Worm (Caenorhabditis elegans) whole organism, young adult: ENCODE results near the gene K03A11.4.

Source experiments
- B0035.1 ChIP-seq: sonication (generic microtip); optimal IDR thresholded peaks from 2 replicates; lab custom pipeline; 2016; ENCODE audit warnings: missing genetic modification characterization, mild to moderate bottlenecking, missing compliant biosample characterization, missing genotype, missing genetic modification reagents
- B0261.1 ChIP-seq: sonication (generic microtip); optimal IDR thresholded peaks from 2 replicates; lab custom pipeline; 2016; ENCODE audit warnings: mild to moderate bottlenecking, missing genetic modification characterization, moderate library complexity, missing compliant biosample characterization
- F22D6.2 ChIP-seq: sonication (generic microtip); optimal IDR thresholded peaks from 2 replicates; lab custom pipeline; 2016; ENCODE audit warnings: mild to moderate bottlenecking, missing genetic modification characterization, missing compliant biosample characterization
- F39B2.1 ChIP-seq: fragments of 200-800 bp; sonication (Bioruptor generic); IDR thresholded peaks from 2 replicates; pipeline ENCODE4 v1.3.6; 2022; ENCODE audit warnings: missing genetic modification reagents, missing genetic modification characterization, missing compliant biosample characterization
- F49E8.2 ChIP-seq: sonication (generic microtip); optimal IDR thresholded peaks from 3 replicates; lab custom pipeline; 2017; ENCODE audit warnings: missing genetic modification characterization, mild to moderate bottlenecking, missing compliant biosample characterization, antibody characterized with exemption, moderate library complexity; ENCODE audit not compliant: insufficient read depth
- F57C9.4 ChIP-seq: sonication (generic microtip); optimal IDR thresholded peaks from 2 replicates; lab custom pipeline; 2017; ENCODE audit warnings: mild to moderate bottlenecking, missing genetic modification characterization, missing compliant biosample characterization
- attf-5 ChIP-seq: fragments of 200-800 bp; sonication (Bioruptor generic); optimal IDR thresholded peaks from 2 replicates; lab custom pipeline; 2018; ENCODE audit warnings: mild to moderate bottlenecking, missing genetic modification characterization, missing compliant biosample characterization
- attf-6 ChIP-seq: fragments of 200-800 bp; sonication (Bioruptor generic); IDR thresholded peaks from 2 replicates; pipeline ENCODE4 v1.3.6; 2022; ENCODE audit warnings: missing genetic modification reagents, missing genetic modification characterization, missing compliant biosample characterization
- bed-1 ChIP-seq: fragments of 200-800 bp; sonication (Bioruptor generic); IDR thresholded peaks from 2 replicates; pipeline ENCODE4 v1.3.6; 2022; ENCODE audit warnings: missing genetic modification reagents, missing genetic modification characterization, missing compliant biosample characterization
- cebp-1 ChIP-seq, 2 experiments: fragments of 200-800 bp in 1 of 2; sonication (Bioruptor generic) in 1 of 2; sonication (generic microtip) in 1 of 2; IDR thresholded peaks in 1 of 2; optimal IDR thresholded peaks in 1 of 2; 2 replicates each; pipeline versions ENCODE4 v1.3.6 to Lab custom; 2017 to 2022; ENCODE audit warnings: missing compliant biosample characterization in 2 of 2, missing genetic modification characterization in 2 of 2, mild to moderate bottlenecking in 1 of 2, missing genetic modification reagents in 1 of 2, moderate library complexity in 1 of 2
- chd-7 ChIP-seq: sonication (generic microtip); optimal IDR thresholded peaks from 2 replicates; lab custom pipeline; 2016; ENCODE audit warnings: mild to moderate bottlenecking, missing genetic modification characterization, moderate library complexity, missing compliant biosample characterization
- dpff-1 ChIP-seq: sonication (generic microtip); optimal IDR thresholded peaks from 2 replicates; lab custom pipeline; 2017; ENCODE audit warnings: mild to moderate bottlenecking, missing genetic modification characterization, missing compliant biosample characterization
- efl-1 ChIP-seq: fragments of 150-350 bp; optimal IDR thresholded peaks from 2 replicates; lab custom pipeline; 2014; ENCODE audit warnings: missing biosample characterization, missing genetic modification reagents, missing genetic modification characterization
- ets-4 ChIP-seq: fragments of 200-800 bp; sonication (Bioruptor generic); optimal IDR thresholded peaks from 2 replicates; lab custom pipeline; 2018; ENCODE audit warnings: mild to moderate bottlenecking, missing genetic modification characterization, missing compliant biosample characterization
- gei-17 ChIP-seq: fragments of 200-800 bp; sonication (Bioruptor generic); optimal IDR thresholded peaks from 2 replicates; lab custom pipeline; 2018; ENCODE audit warnings: mild to moderate bottlenecking, missing genetic modification characterization, missing compliant biosample characterization
- hlh-26 ChIP-seq: fragments of 200-800 bp; sonication (Bioruptor generic); conservative IDR thresholded peaks from 2 replicates; pipeline ENCODE4 v1.3.6; 2022; ENCODE audit warnings: missing genetic modification reagents, missing genetic modification characterization, missing compliant biosample characterization
- hmg-1.2 ChIP-seq: fragments of 200-800 bp; sonication (Bioruptor generic); IDR thresholded peaks from 2 replicates; pipeline ENCODE4 v1.3.6; 2022; ENCODE audit warnings: missing genetic modification reagents, missing genetic modification characterization, missing compliant biosample characterization
- hrde-1 ChIP-seq: sonication (generic microtip); optimal IDR thresholded peaks from 2 replicates; lab custom pipeline; 2016; ENCODE audit warnings: missing genetic modification characterization, mild to moderate bottlenecking, missing compliant biosample characterization, moderate library complexity, missing genotype, missing genetic modification reagents, borderline replicate concordance
- hsf-1 ChIP-seq: fragments of 200-800 bp; sonication (Bioruptor generic); IDR thresholded peaks from 2 replicates; pipeline ENCODE4 v1.3.6; 2022; ENCODE audit warnings: missing genetic modification reagents, missing genetic modification characterization, missing compliant biosample characterization
- lag-1 ChIP-seq: fragments of 200-800 bp; sonication (Bioruptor generic); IDR thresholded peaks from 2 replicates; pipeline ENCODE4 v1.3.6; 2022; ENCODE audit warnings: missing genetic modification reagents, missing genetic modification characterization, missing compliant biosample characterization
- lin-35 ChIP-seq, 3 experiments: fragments of 150-350 bp in 2 of 3; sonication (generic microtip) in 1 of 3; optimal IDR thresholded peaks; 2 replicates each; lab custom pipeline; 2014 to 2018; ENCODE audit warnings: missing biosample characterization in 3 of 3, missing genetic modification characterization in 3 of 3, missing genetic modification reagents in 3 of 3
- lin-40 ChIP-seq: sonication (generic microtip); optimal IDR thresholded peaks from 2 replicates; lab custom pipeline; 2016; ENCODE audit warnings: missing genetic modification characterization, mild to moderate bottlenecking, missing compliant biosample characterization, missing genotype, missing genetic modification reagents
- lin-54 ChIP-seq: fragments of 200-800 bp; sonication (Bioruptor generic); optimal IDR thresholded peaks from 2 replicates; lab custom pipeline; 2018; ENCODE audit warnings: mild to moderate bottlenecking, missing genetic modification characterization, missing compliant biosample characterization
- lir-1 ChIP-seq: fragments of 200-800 bp; sonication (Bioruptor generic); conservative IDR thresholded peaks from 2 replicates; pipeline ENCODE4 v1.3.6; 2022; ENCODE audit warnings: missing genetic modification reagents, missing genetic modification characterization, missing compliant biosample characterization
- lsl-1 ChIP-seq: fragments of 200-800 bp; sonication (Bioruptor generic); optimal IDR thresholded peaks from 2 replicates; lab custom pipeline; 2018; ENCODE audit warnings: mild to moderate bottlenecking, missing genetic modification characterization, moderate library complexity, missing compliant biosample characterization
- madf-10 ChIP-seq: sonication (generic microtip); optimal IDR thresholded peaks from 2 replicates; lab custom pipeline; 2016; ENCODE audit warnings: mild to moderate bottlenecking, missing genetic modification characterization, missing compliant biosample characterization
- madf-6 ChIP-seq: fragments of 200-800 bp; sonication (Bioruptor generic); IDR thresholded peaks from 2 replicates; pipeline ENCODE4 v1.3.6; 2022; ENCODE audit warnings: missing genetic modification reagents, missing genetic modification characterization, missing compliant biosample characterization
- nfya-1 ChIP-seq: sonication (generic microtip); optimal IDR thresholded peaks from 2 replicates; lab custom pipeline; 2017; ENCODE audit warnings: antibody characterized with exemption, missing compliant biosample characterization, missing genetic modification characterization, borderline replicate concordance; ENCODE audit not compliant: insufficient read depth
- nfyb-1 ChIP-seq: fragments of 200-800 bp; sonication (Bioruptor generic); IDR thresholded peaks from 2 replicates; pipeline ENCODE4 v1.3.6; 2022; ENCODE audit warnings: missing genetic modification reagents, missing genetic modification characterization, missing compliant biosample characterization
- nhr-27 ChIP-seq: fragments of 200-800 bp; sonication (Bioruptor generic); optimal IDR thresholded peaks from 2 replicates; lab custom pipeline; 2018; ENCODE audit warnings: mild to moderate bottlenecking, missing genetic modification characterization, moderate library complexity, missing compliant biosample characterization
- pbrm-1 ChIP-seq: fragments of 200-800 bp; sonication (Bioruptor generic); IDR thresholded peaks from 2 replicates; pipeline ENCODE4 v1.3.6; 2022; ENCODE audit warnings: missing genetic modification reagents, missing genetic modification characterization, missing compliant biosample characterization
- rec-8 ChIP-seq, 2 experiments: sonication (generic microtip); optimal IDR thresholded peaks; 2 replicates each; lab custom pipeline; 2016; ENCODE audit warnings: mild to moderate bottlenecking in 2 of 2, missing genetic modification characterization in 2 of 2, missing genetic modification reagents in 2 of 2, missing genotype in 2 of 2, missing biosample characterization in 1 of 2, missing compliant biosample characterization in 1 of 2, moderate library complexity in 1 of 2
- snpc-1.1 ChIP-seq: sonication (generic microtip); optimal IDR thresholded peaks from 2 replicates; lab custom pipeline; 2017; ENCODE audit warnings: missing genetic modification characterization, mild to moderate bottlenecking, missing compliant biosample characterization, antibody characterized with exemption, moderate library complexity, missing genotype, missing genetic modification reagents; ENCODE audit not compliant: insufficient read depth
- snpc-4 ChIP-seq, 5 experiments: fragments of 150-350 bp in 1 of 5; sonication (generic microtip) in 4 of 5; optimal IDR thresholded peaks; 2 replicates each; lab custom pipeline; 2014 to 2018; ENCODE audit warnings: missing genetic modification characterization in 5 of 5, missing biosample characterization in 3 of 5, antibody characterized with exemption in 2 of 5, mild to moderate bottlenecking in 2 of 5, missing compliant biosample characterization in 2 of 5, missing genotype in 2 of 5, moderate library complexity in 2 of 5, missing genetic modification reagents in 1 of 5
- sptf-2 ChIP-seq: fragments of 200-800 bp; sonication (Bioruptor generic); optimal IDR thresholded peaks from 2 replicates; lab custom pipeline; 2018; ENCODE audit warnings: mild to moderate bottlenecking, missing genetic modification characterization, missing compliant biosample characterization
- tbx-9 ChIP-seq: sonication (generic microtip); optimal IDR thresholded peaks from 2 replicates; lab custom pipeline; 2016; ENCODE audit warnings: borderline replicate concordance, missing genetic modification characterization, inconsistent platforms, missing compliant biosample characterization
- unc-62 ChIP-seq: fragments of 150-350 bp; optimal IDR thresholded peaks from 2 replicates; lab custom pipeline; 2014; ENCODE audit warnings: missing biosample characterization, missing genetic modification reagents, missing genetic modification characterization
- xnd-1 ChIP-seq: sonication (generic microtip); optimal IDR thresholded peaks from 2 replicates; lab custom pipeline; 2016; ENCODE audit warnings: missing genotype, missing genetic modification reagents, missing genetic modification characterization, missing compliant biosample characterization
- zim-3 ChIP-seq: sonication (generic microtip); optimal IDR thresholded peaks from 2 replicates; lab custom pipeline; 2017; ENCODE audit warnings: mild to moderate bottlenecking, missing genetic modification characterization, moderate library complexity, missing compliant biosample characterization
- ztf-18 ChIP-seq: sonication (generic microtip); optimal IDR thresholded peaks from 2 replicates; lab custom pipeline; 2016; ENCODE audit warnings: missing genotype, mild to moderate bottlenecking, missing genetic modification characterization, missing compliant biosample characterization
- ztf-6 ChIP-seq: fragments of 200-800 bp; sonication (Bioruptor generic); IDR thresholded peaks from 2 replicates; pipeline ENCODE4 v1.3.6; 2022; ENCODE audit warnings: missing genetic modification reagents, missing genetic modification characterization, missing compliant biosample characterization

Gene K03A11.4

DNA sequence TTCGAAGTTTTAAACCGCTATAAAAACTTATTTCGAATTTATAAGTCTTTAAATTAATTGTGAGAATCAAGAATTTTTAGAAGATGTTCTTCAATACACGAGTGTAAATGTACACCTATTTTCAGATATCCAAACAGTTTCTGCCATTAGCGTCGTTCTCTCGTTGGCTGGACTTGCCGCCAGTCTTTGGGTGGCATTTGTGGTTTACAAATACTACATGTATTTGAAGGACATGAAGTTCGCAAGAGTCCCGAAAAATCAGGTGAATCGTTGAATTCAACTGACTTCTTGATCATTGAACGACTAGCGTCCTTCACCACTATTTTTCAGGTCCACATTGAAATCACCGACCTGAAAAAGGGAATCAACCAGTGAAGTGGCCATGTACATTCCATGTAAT, 37.7 kb downstream of the K03A11.4 start (continued):
- TF ChIP-seq sptf-2 (GFP tag; lab: Kevin White, UChicago), result no peak
- TF ChIP-seq bed-1, result no peak

DNA sequence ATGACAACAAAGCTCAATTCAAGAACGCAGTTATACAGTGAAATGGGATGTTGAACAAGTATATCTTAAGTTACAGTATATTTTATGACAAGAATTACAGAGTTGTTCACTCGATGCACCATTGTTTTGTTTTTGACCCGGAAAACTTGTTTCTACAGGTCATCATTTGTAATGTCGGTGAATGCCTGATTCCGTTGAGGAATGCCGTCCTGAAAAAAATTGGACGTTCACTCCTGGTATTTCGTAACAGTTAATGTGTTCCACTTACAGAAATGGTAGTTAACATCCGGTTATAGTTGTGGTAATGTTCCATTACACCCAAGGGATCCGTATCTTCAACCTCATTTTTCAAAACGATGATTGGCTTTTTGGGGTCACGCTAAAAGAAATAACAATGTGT, 38.4 kb downstream of the K03A11.4 start:
- TF ChIP-seq tbx-9 (tag; lab: Kevin White, UChicago), result no peak
- TF ChIP-seq zim-3 (tag; lab: Kevin White, UChicago), result peak; percentile 8
- peak; percentile 34 for TF ChIP-seq cebp-1 (GFP tag; IDR thresholded peaks at IDR 0.05; lab: Robert Waterston, UW)
- TF ChIP-seq cebp-1 (tag; optimal IDR thresholded peaks at IDR 0.05; lab: Kevin White, UChicago), result peak; percentile 64
- TF ChIP-seq gei-17 (GFP tag; lab: Kevin White, UChicago), result no peak
- TF ChIP-seq lin-40, result no peak

DNA sequence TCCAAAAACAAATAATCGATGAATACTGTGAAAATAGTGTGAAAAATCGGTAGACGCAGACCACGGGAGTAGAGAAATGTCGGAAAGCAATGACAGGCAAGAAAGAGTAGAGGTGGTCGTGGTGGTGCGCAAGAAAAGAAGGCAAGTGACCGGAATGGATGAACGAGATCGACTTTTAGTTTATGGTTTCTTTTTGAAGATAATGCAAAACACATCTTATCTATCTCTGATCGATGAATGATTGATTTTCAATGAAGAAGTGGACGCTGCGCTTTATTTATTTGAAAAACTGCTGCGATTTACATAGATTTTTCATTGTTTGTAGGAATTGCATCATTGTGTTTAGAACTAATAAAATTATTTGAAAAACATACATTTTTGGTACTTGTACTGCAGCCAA, 41.9 kb downstream of the K03A11.4 start:
- no peak for TF ChIP-seq snpc-1.1
- peak; percentile 69 for TF ChIP-seq hmg-1.2 (GFP tag; lab: Robert Waterston, UW)
- TF ChIP-seq ets-4 (GFP tag; lab: Kevin White, UChicago), result no peak

DNA sequence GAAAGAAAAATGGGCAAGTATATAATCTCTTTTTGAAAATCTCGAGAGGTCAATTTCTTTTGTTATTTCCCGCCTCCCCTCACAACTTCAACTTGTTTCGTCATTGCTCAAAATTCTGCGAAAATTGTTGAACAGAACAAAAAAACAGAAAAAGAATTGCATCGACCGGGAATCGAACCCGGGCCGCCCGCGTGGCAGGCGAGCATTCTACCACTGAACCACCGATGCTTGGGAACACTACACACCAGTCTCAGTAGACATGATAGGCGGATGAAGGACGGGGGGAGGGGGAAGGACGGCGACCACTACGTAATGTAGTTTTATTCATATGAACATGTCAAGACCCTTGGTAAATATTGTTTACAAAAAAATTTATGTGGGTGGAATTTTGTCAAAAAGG, 43.1 kb downstream of the K03A11.4 start:
- TF ChIP-seq snpc-4 (GFP tag; optimal IDR thresholded peaks at IDR 0.05; lab: Kevin White, UChicago) (peak; percentile 65), snpc-4 (tag; optimal IDR thresholded peaks at IDR 0.05; lab: Kevin White, UChicago) (peak in 1 of 4 experiments; percentile 79), ets-4 (GFP tag; lab: Kevin White, UChicago) (peak; percentile 84), F57C9.4 (tag; lab: Kevin White, UChicago) (no peak), gei-17 (GFP tag; lab: Kevin White, UChicago) (peak; percentile 33), ztf-18 (tag; lab: Kevin White, UChicago) (peak; percentile 71), B0261.1 (tag; lab: Kevin White, UChicago) (peak; percentile 98), B0035.1 (tag; lab: Kevin White, UChicago) (no peak), hrde-1 (tag; lab: Kevin White, UChicago) (no peak), chd-7 (tag; lab: Kevin White, UChicago) (peak; percentile 90), lir-1 (GFP tag; lab: Robert Waterston, UW) (no peak; the same call in 1 of the 2 replicates), rec-8 (tag; optimal IDR thresholded peaks at IDR 0.05; lab: Kevin White, UChicago) (peak; percentile 9 to 46), nfyb-1 (GFP tag; lab: Robert Waterston, UW) (no peak; the same call in 1 of the 2 replicates), dpff-1 (no peak), F49E8.2 (peak; percentile 33), attf-5 (peak; percentile 75), madf-6 (GFP tag; lab: Robert Waterston, UW) (no peak), xnd-1 (tag; lab: Kevin White, UChicago) (no peak), lag-1 (GFP tag; lab: Robert Waterston, UW) (no peak), pbrm-1 (GFP tag; lab: Robert Waterston, UW) (peak; percentile 95), F22D6.2 (tag; lab: Kevin White, UChicago) (no peak), ztf-6 (GFP tag; lab: Robert Waterston, UW) (peak; percentile 80; the same call in 1 of the 2 replicates), lsl-1 (GFP tag; lab: Kevin White, UChicago) (no peak), madf-10 (peak; percentile 46), efl-1 (GFP tag; lab: Kevin White, UChicago) (no peak), unc-62 (GFP tag; lab: Kevin White, UChicago) (no peak), hlh-26 (GFP tag; lab: Robert Waterston, UW) (no peak), lin-54 (GFP tag; lab: Kevin White, UChicago) (no peak), nhr-27 (tag; lab: Kevin White, UChicago) (peak; percentile 58), F39B2.1 (GFP tag; lab: Robert Waterston, UW) (no peak), hsf-1 (GFP tag; lab: Robert Waterston, UW) (0 out of 2 replicates have a peak, but pooled peaks have one; percentile 23), attf-6 (GFP tag; lab: Robert Waterston, UW) (peak; percentile 79; the same call in 1 of the 2 replicates), nfya-1 (no peak), lin-35 (GFP tag; optimal IDR thresholded peaks at IDR 0.05; lab: Kevin White, UChicago) (peak in 1 of 3 experiments; percentile 72)
